Worm (Caenorhabditis elegans) whole organism, L4 larva: ENCODE results near the gene F35D2.3.

Source experiments
- F10B5.3 ChIP-seq: sonication (generic microtip); optimal IDR thresholded peaks from 2 replicates; lab custom pipeline; 2016; ENCODE audit warnings: mild to moderate bottlenecking, missing genetic modification characterization, missing compliant biosample characterization
- F37D6.2 ChIP-seq: sonication (generic microtip); optimal IDR thresholded peaks from 2 replicates; lab custom pipeline; 2016; ENCODE audit warnings: mild to moderate bottlenecking, missing genetic modification characterization, missing compliant biosample characterization
- F44E2.7 ChIP-seq: fragments of 200-800 bp; sonication (Bioruptor generic); IDR thresholded peaks from 2 replicates; pipeline ENCODE4 v2.1.2; 2022; ENCODE audit warnings: missing genetic modification characterization, missing compliant biosample characterization
- R02D3.7 ChIP-seq: fragments of 150-350 bp; sonication (generic microtip); optimal IDR thresholded peaks from 3 replicates; lab custom pipeline; 2014; ENCODE audit warnings: missing biosample characterization, missing genetic modification characterization
- T20F7.1 ChIP-seq: fragments of 200-800 bp; sonication (Bioruptor generic); optimal IDR thresholded peaks from 2 replicates; lab custom pipeline; 2018; ENCODE audit warnings: mild to moderate bottlenecking, missing genetic modification characterization, missing compliant biosample characterization
- T26A8.4 ChIP-seq: fragments of 200-800 bp; sonication (Bioruptor generic); IDR thresholded peaks from 2 replicates; pipeline ENCODE4 v1.3.6; 2022; ENCODE audit warnings: missing genetic modification characterization, missing compliant biosample characterization
- Y48G9A.11 ChIP-seq: fragments of 200-800 bp; sonication (Bioruptor generic); IDR thresholded peaks from 2 replicates; pipeline ENCODE4 v1.3.6; 2022; ENCODE audit warnings: missing genetic modification reagents, missing genetic modification characterization, missing compliant biosample characterization
- Y5F2A.4 ChIP-seq: fragments of 200-800 bp; sonication (Bioruptor generic); optimal IDR thresholded peaks from 2 replicates; lab custom pipeline; 2018; ENCODE audit warnings: mild to moderate bottlenecking, missing genetic modification characterization, missing compliant biosample characterization
- Y75B8A.6 ChIP-seq: fragments of 200-800 bp; sonication (Bioruptor generic); IDR thresholded peaks from 2 replicates; pipeline ENCODE4 v1.3.6; 2022; ENCODE audit warnings: missing genetic modification reagents, missing genetic modification characterization, missing compliant biosample characterization
- aly-2 ChIP-seq: sonication (generic microtip); optimal IDR thresholded peaks from 2 replicates; lab custom pipeline; 2018; ENCODE audit warnings: missing biosample characterization, missing genetic modification characterization
- ama-1 ChIP-seq: fragments of 150-350 bp; optimal IDR thresholded peaks from 2 replicates; lab custom pipeline; 2014; ENCODE audit warnings: inconsistent platforms, mixed read lengths
- arid-1 ChIP-seq: fragments of 200-800 bp; sonication (Bioruptor generic); conservative IDR thresholded peaks from 2 replicates; pipeline ENCODE4 v1.3.6; 2022; ENCODE audit warnings: missing genetic modification reagents, missing genetic modification characterization, missing compliant biosample characterization
- attf-4 ChIP-seq: sonication (generic microtip); optimal IDR thresholded peaks from 3 replicates; lab custom pipeline; 2017; ENCODE audit warnings: missing biosample characterization, missing genetic modification characterization
- ceh-44 ChIP-seq: fragments of 200-800 bp; sonication (Bioruptor generic); IDR thresholded peaks from 2 replicates; pipeline ENCODE4 v1.3.6; 2022; ENCODE audit warnings: missing genetic modification reagents, missing genetic modification characterization, missing compliant biosample characterization
- ceh-82 ChIP-seq: sonication (generic microtip); optimal IDR thresholded peaks from 2 replicates; lab custom pipeline; 2017; ENCODE audit warnings: missing biosample characterization, missing genetic modification characterization
- daf-16 ChIP-seq, 3 experiments: sonication (generic microtip); optimal IDR thresholded peaks; 2 replicates each; lab custom pipeline; 2016 to 2017; ENCODE audit warnings: missing genetic modification characterization in 3 of 3, missing genetic modification reagents in 3 of 3, mild to moderate bottlenecking in 2 of 3, missing compliant biosample characterization in 2 of 3, missing biosample characterization in 1 of 3, moderate library complexity in 1 of 3
- daf-19 ChIP-seq: fragments of 200-800 bp; sonication (Bioruptor generic); conservative IDR thresholded peaks from 2 replicates; pipeline ENCODE4 v1.3.6; 2022; ENCODE audit warnings: missing genetic modification characterization, missing compliant biosample characterization
- dpl-1 ChIP-seq: fragments of 150-350 bp; optimal IDR thresholded peaks from 2 replicates; lab custom pipeline; 2014; ENCODE audit warnings: missing biosample characterization, missing genetic modification reagents, missing genetic modification characterization
- duxl-1 ChIP-seq: sonication (generic microtip); optimal IDR thresholded peaks from 2 replicates; lab custom pipeline; 2016; ENCODE audit warnings: mild to moderate bottlenecking, missing genetic modification characterization, moderate library complexity, missing compliant biosample characterization; ENCODE audit not compliant: poor library complexity
- dve-1 ChIP-seq: sonication (generic microtip); optimal IDR thresholded peaks from 2 replicates; lab custom pipeline; 2017; ENCODE audit warnings: antibody characterized with exemption, mild to moderate bottlenecking, missing genetic modification characterization, missing compliant biosample characterization; ENCODE audit not compliant: insufficient read depth
- egl-27 ChIP-seq: sonication (generic microtip); optimal IDR thresholded peaks from 3 replicates; lab custom pipeline; 2017; ENCODE audit warnings: missing biosample characterization, missing genetic modification reagents, missing genetic modification characterization
- egl-43 ChIP-seq: fragments of 200-800 bp; sonication (Bioruptor generic); IDR thresholded peaks from 2 replicates; pipeline ENCODE4 v1.3.6; 2022; ENCODE audit warnings: missing genetic modification reagents, missing genetic modification characterization, missing compliant biosample characterization
- hif-1 ChIP-seq, 2 experiments: sonication (generic microtip); optimal IDR thresholded peaks; 2 replicates each; lab custom pipeline; 2016 to 2017; ENCODE audit warnings: missing compliant biosample characterization in 2 of 2, missing genetic modification characterization in 2 of 2, missing genetic modification reagents in 2 of 2, missing genotype in 2 of 2, mild to moderate bottlenecking in 1 of 2
- jun-1 ChIP-seq: fragments of 150-350 bp; optimal IDR thresholded peaks from 2 replicates; lab custom pipeline; 2014; ENCODE audit warnings: missing biosample characterization, missing genetic modification reagents, missing genetic modification characterization
- lin-38 ChIP-seq: fragments of 200-800 bp; sonication (Bioruptor generic); IDR thresholded peaks from 2 replicates; pipeline ENCODE4 v1.3.6; 2022; ENCODE audit warnings: missing genetic modification reagents, missing genetic modification characterization, missing compliant biosample characterization
- lin-39 ChIP-seq: fragments of 150-350 bp; optimal IDR thresholded peaks from 2 replicates; lab custom pipeline; 2014; ENCODE audit warnings: missing biosample characterization, missing genetic modification reagents, missing genetic modification characterization
- lir-3 ChIP-seq: sonication (generic microtip); optimal IDR thresholded peaks from 2 replicates; lab custom pipeline; 2016; ENCODE audit warnings: mild to moderate bottlenecking, missing genetic modification characterization, missing compliant biosample characterization
- madf-9 ChIP-seq: fragments of 200-800 bp; sonication (Bioruptor generic); conservative IDR thresholded peaks from 2 replicates; pipeline ENCODE4 v1.3.6; 2022; ENCODE audit warnings: missing genetic modification reagents, missing genetic modification characterization, missing compliant biosample characterization
- mdl-1 ChIP-seq, 2 experiments: fragments of 150-350 bp in 1 of 2; sonication (generic microtip) in 1 of 2; optimal IDR thresholded peaks; 2 replicates each; lab custom pipeline; 2014 to 2017; ENCODE audit warnings: missing biosample characterization in 2 of 2, missing genetic modification characterization in 2 of 2
- mep-1 ChIP-seq: fragments of 150-350 bp; sonication (generic microtip); optimal IDR thresholded peaks from 3 replicates; lab custom pipeline; 2014; ENCODE audit warnings: missing biosample characterization, missing genetic modification characterization
- mes-2 ChIP-seq: sonication (generic microtip); optimal IDR thresholded peaks from 2 replicates; lab custom pipeline; 2016; ENCODE audit warnings: missing genotype, mild to moderate bottlenecking, missing genetic modification characterization, missing compliant biosample characterization; ENCODE audit not compliant: poor library complexity, severe bottlenecking
- mxl-2 ChIP-seq: fragments of 200-800 bp; sonication (Bioruptor generic); conservative IDR thresholded peaks from 2 replicates; pipeline ENCODE4 v1.3.6; 2022; ENCODE audit warnings: missing genetic modification reagents, missing genetic modification characterization, missing compliant biosample characterization
- nhr-10 ChIP-seq: fragments of 150-350 bp; optimal IDR thresholded peaks from 2 replicates; lab custom pipeline; 2014; ENCODE audit warnings: missing biosample characterization, missing genetic modification characterization
- nhr-102 ChIP-seq: sonication (generic microtip); optimal IDR thresholded peaks from 2 replicates; lab custom pipeline; 2016; ENCODE audit warnings: mild to moderate bottlenecking, missing genetic modification characterization, moderate library complexity, missing compliant biosample characterization
- nhr-11 ChIP-seq: fragments of 150-350 bp; optimal IDR thresholded peaks from 2 replicates; lab custom pipeline; 2014; ENCODE audit warnings: missing biosample characterization, missing genetic modification characterization
- nhr-28 ChIP-seq: fragments of 150-350 bp; optimal IDR thresholded peaks from 2 replicates; lab custom pipeline; 2014; ENCODE audit warnings: missing biosample characterization, missing genetic modification characterization
- nhr-76 ChIP-seq: fragments of 150-350 bp; optimal IDR thresholded peaks from 2 replicates; lab custom pipeline; 2014; ENCODE audit warnings: missing biosample characterization, missing genetic modification characterization
- pha-4 ChIP-seq, 2 experiments: fragments of 150-350 bp in 1 of 2; fragments of 200-800 bp in 1 of 2; sonication (Bioruptor generic) in 1 of 2; IDR thresholded peaks in 1 of 2; optimal IDR thresholded peaks in 1 of 2; 2 replicates each; pipeline versions ENCODE4 v1.3.6 to Lab custom; 2014 to 2022; ENCODE audit warnings: missing genetic modification characterization in 2 of 2, missing genetic modification reagents in 2 of 2, missing biosample characterization in 1 of 2, missing compliant biosample characterization in 1 of 2
- pqm-1 ChIP-seq: sonication (generic microtip); optimal IDR thresholded peaks from 2 replicates; lab custom pipeline; 2017; ENCODE audit warnings: missing biosample characterization, missing genetic modification characterization
- saeg-2 ChIP-seq: fragments of 200-800 bp; sonication (Bioruptor generic); IDR thresholded peaks from 2 replicates; pipeline ENCODE4 v1.3.6; 2022; ENCODE audit warnings: missing genetic modification reagents, missing genetic modification characterization, missing compliant biosample characterization
- set-16 ChIP-seq: fragments of 200-800 bp; sonication (Bioruptor generic); IDR thresholded peaks from 2 replicates; pipeline ENCODE4 v1.3.6; 2022; ENCODE audit warnings: missing genetic modification reagents, missing genetic modification characterization, missing compliant biosample characterization
- skn-1 ChIP-seq: fragments of 150-350 bp; optimal IDR thresholded peaks from 2 replicates; lab custom pipeline; 2014; ENCODE audit warnings: missing biosample characterization, missing genetic modification characterization
- snpc-1.2 ChIP-seq: fragments of 200-800 bp; sonication (Bioruptor generic); IDR thresholded peaks from 2 replicates; pipeline ENCODE4 v1.3.6; 2022; ENCODE audit warnings: missing genetic modification reagents, missing genetic modification characterization, missing compliant biosample characterization
- snpc-4 ChIP-seq: fragments of 150-350 bp; optimal IDR thresholded peaks from 2 replicates; lab custom pipeline; 2014; ENCODE audit warnings: missing biosample characterization, missing genetic modification characterization
- unc-130 ChIP-seq: sonication (generic microtip); optimal IDR thresholded peaks from 2 replicates; lab custom pipeline; 2016; ENCODE audit warnings: missing genetic modification reagents, missing genetic modification characterization, missing compliant biosample characterization
- unc-39 ChIP-seq: sonication (generic microtip); optimal IDR thresholded peaks from 2 replicates; lab custom pipeline; 2017; ENCODE audit warnings: missing biosample characterization, missing genetic modification characterization
- zag-1 ChIP-seq: fragments of 150-350 bp; optimal IDR thresholded peaks from 2 replicates; lab custom pipeline; 2014; ENCODE audit warnings: missing biosample characterization, missing genetic modification characterization
- zip-2 ChIP-seq: fragments of 150-350 bp; optimal IDR thresholded peaks from 2 replicates; lab custom pipeline; 2014; ENCODE audit warnings: missing biosample characterization, missing genetic modification characterization
- ztf-11 ChIP-seq: fragments of 150-350 bp; optimal IDR thresholded peaks from 2 replicates; lab custom pipeline; 2014; ENCODE audit warnings: missing biosample characterization, missing genetic modification characterization
- ztf-7 ChIP-seq: fragments of 150-350 bp; optimal IDR thresholded peaks from 2 replicates; lab custom pipeline; 2014; ENCODE audit warnings: missing biosample characterization, missing genetic modification characterization

The F35D2.3 gene

DNA sequence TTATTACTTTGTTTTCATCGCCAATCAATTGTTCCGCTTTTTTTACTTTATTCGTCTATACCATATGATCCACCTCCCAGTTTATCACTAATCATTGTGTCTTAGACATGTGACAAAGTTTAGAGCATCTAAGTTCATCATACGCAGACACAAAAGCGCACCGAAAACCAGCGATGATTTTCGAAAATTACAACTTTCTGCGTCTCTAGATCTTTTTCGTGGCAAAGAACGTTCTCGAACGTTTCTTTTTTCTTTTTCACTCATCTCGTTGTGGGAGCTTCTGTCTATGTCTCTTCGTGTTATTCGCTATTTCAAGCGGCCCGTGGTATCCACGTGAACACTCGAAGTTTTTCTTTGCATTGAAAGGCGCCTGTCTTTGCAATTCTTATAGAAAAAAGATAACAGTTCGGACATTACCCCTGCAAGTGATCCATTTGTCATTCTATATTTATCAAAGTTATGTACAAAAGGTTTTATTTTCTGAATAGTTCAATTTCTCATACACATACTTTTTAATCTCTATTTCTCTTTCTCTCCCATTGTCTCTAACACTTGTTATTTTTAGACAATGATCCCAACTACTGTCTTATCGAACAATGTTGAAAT lies 41.2 kb upstream of the F35D2.3 start, which contains the start of gene ZK1290.5 (continued):
- TF ChIP-seq saeg-2 (GFP tag; lab: Robert Waterston, UW) (peak; percentile 26; the same call in 1 of the 2 replicates), ceh-44 (GFP tag; lab: Robert Waterston, UW) (no peak), madf-9 (GFP tag; lab: Robert Waterston, UW) (peak; percentile 48; the same call in 1 of the 2 replicates), pqm-1 (peak; percentile 3), lin-39 (tag; lab: Kevin White, UChicago) (no peak), daf-16 (GFP tag; optimal IDR thresholded peaks at IDR 0.05; lab: Kevin White, UChicago) (peak; percentile 82 to 87), daf-16 (tag; optimal IDR thresholded peaks at IDR 0.05; lab: Kevin White, UChicago) (peak; percentile 76), egl-27 (no peak), R02D3.7 (tag; lab: Kevin White, UChicago) (no peak), Y48G9A.11 (GFP tag; lab: Robert Waterston, UW) (no peak), nhr-102 (tag; lab: Kevin White, UChicago) (peak; percentile 90), Y5F2A.4 (no peak), egl-43 (GFP tag; lab: Robert Waterston, UW) (no peak), zag-1 (tag; lab: Kevin White, UChicago) (no peak), mxl-2 (GFP tag; lab: Robert Waterston, UW) (peak; percentile 98), mdl-1 (tag; optimal IDR thresholded peaks at IDR 0.05; lab: Kevin White, UChicago) (peak; percentile 43 to 95), nhr-11 (tag; lab: Kevin White, UChicago) (peak; percentile 89), nhr-28 (tag; lab: Kevin White, UChicago) (peak; percentile 91), ztf-11 (no peak), nhr-10 (tag; lab: Kevin White, UChicago) (peak; percentile 83), hif-1 (tag; optimal IDR thresholded peaks at IDR 0.05; lab: Kevin White, UChicago) (peak in 1 of 2 experiments; percentile 69), ztf-7 (tag; lab: Kevin White, UChicago) (peak; percentile 37), mes-2 (tag; lab: Kevin White, UChicago) (peak; percentile 56), jun-1 (tag; lab: Kevin White, UChicago) (no peak), F37D6.2 (tag; lab: Kevin White, UChicago) (no peak), unc-130 (GFP tag; lab: Kevin White, UChicago) (no peak), snpc-1.2 (no peak), ama-1 (lab: Kevin White, UChicago) (no peak), ceh-82 (tag; lab: Kevin White, UChicago) (no peak), unc-39 (tag; lab: Kevin White, UChicago) (no peak), attf-4 (tag; lab: Kevin White, UChicago) (no peak), lin-38 (GFP tag; lab: Robert Waterston, UW) (no peak), dpl-1 (GFP tag; lab: Kevin White, UChicago) (peak; percentile 50), arid-1 (GFP tag; lab: Robert Waterston, UW) (no peak), zip-2 (peak; percentile 40), pha-4 (GFP tag; IDR thresholded peaks at IDR 0.05; lab: Robert Waterston, UW) (peak; percentile 86), pha-4 (tag; optimal IDR thresholded peaks at IDR 0.05; lab: Kevin White, UChicago) (peak; percentile 61), F10B5.3 (no peak), T26A8.4 (GFP tag; lab: Robert Waterston, UW) (peak; percentile 71), dve-1 (tag; lab: Kevin White, UChicago) (peak; percentile 98), skn-1 (tag; lab: Kevin White, UChicago) (no peak), lir-3 (no peak), Y75B8A.6 (0 out of 2 replicates have a peak, but pooled peaks have one; percentile 31), mep-1 (tag; lab: Kevin White, UChicago) (peak; percentile 87), daf-19 (GFP tag; lab: Robert Waterston, UW) (no peak), snpc-4 (no peak), aly-2 (no peak), set-16 (GFP tag; lab: Robert Waterston, UW) (peak; percentile 36; the same call in 1 of the 2 replicates), duxl-1 (tag; lab: Kevin White, UChicago) (peak; percentile 15), T20F7.1 (GFP tag; lab: Kevin White, UChicago) (peak; percentile 84), nhr-76 (tag; lab: Kevin White, UChicago) (peak; percentile 63), F44E2.7 (no peak)
